Fruit fly (Drosophila melanogaster): ENCODE data around the gene GstD6.

GstD6 gene

DNA sequence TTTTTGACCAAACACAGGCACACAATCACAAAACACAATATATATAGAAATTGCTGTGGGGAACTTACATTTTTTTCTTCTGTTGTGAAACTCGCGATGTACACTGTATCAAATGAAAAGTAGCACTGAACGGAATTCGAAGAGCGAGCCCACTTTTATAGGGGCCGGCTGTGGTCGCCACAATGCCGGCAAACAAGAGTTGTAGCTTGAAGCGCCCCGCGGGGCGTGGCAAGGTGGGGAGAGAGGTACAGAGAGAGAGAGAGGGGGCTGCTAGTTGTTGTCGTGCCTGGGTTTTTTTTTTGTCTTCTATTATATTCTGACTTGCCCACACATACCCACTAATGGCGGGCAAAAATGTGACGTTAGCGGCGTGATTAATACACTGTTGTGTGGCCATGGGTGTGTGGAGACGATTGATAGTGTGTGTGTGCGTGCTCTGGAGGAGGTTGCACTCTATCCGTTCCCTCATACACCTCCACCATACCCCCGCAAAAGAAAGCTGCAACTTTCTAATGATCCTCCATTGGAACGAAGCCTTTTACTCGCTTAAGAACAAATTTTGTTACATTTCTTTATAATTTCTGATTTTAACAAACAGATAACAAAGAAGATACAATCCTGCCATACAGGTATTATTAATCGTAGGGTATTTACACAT lies 7.7 kb upstream of the GstD6 start, which contains the start of gene GstD1 (continued):
- TF ChIP-seq Abd-B (GFP tag; optimal IDR thresholded peaks at IDR 0.05) (peak; percentile 21), B-H1 (GFP tag; IDR thresholded peaks at IDR 0.05) (no peak), pho (GFP tag; optimal IDR thresholded peaks at IDR 0.05) (peak; percentile 19), esg (GFP tag; conservative IDR thresholded peaks at IDR 0.05) (peak; percentile 16; the same call in 1 of the 2 replicates), Gsc (GFP tag; IDR thresholded peaks at IDR 0.05) (no peak), danr (GFP tag; IDR thresholded peaks at IDR 0.05) (no peak), yki (optimal IDR thresholded peaks at IDR 0.05) (no peak), CG10366 (GFP tag; IDR thresholded peaks at IDR 0.05) (peak; percentile 21; the same call in 1 of the 2 replicates), CG1024 (GFP tag; IDR thresholded peaks at IDR 0.05) (no peak), CG13424 (tag; optimal IDR thresholded peaks at IDR 0.05) (peak; percentile 25), Oli (tag; optimal IDR thresholded peaks at IDR 0.05) (peak; percentile 41), CG16815 (GFP tag; optimal IDR thresholded peaks at IDR 0.05) (no peak), schlank (tag; optimal IDR thresholded peaks at IDR 0.05) (peak; percentile 15), CG14014 (GFP tag; IDR thresholded peaks at IDR 0.05) (peak; percentile 36; the same call in 1 of the 2 replicates), chm (GFP tag; IDR thresholded peaks at IDR 0.05) (peak; percentile 75), lola (GFP tag; optimal IDR thresholded peaks at IDR 0.05) (no peak), lilli (GFP tag; optimal IDR thresholded peaks at IDR 0.05) (peak; percentile 31), Side (GFP tag; optimal IDR thresholded peaks at IDR 0.05) (peak; percentile 2), Usf (GFP tag; optimal IDR thresholded peaks at IDR 0.05) (peak; percentile 14), CG2120 (GFP tag; optimal IDR thresholded peaks at IDR 0.05) (peak; percentile 75), p53 (GFP tag; optimal IDR thresholded peaks at IDR 0.05) (no peak), CG17612 (GFP tag; IDR thresholded peaks at IDR 0.05) (no peak), pzg (GFP tag; optimal IDR thresholded peaks at IDR 0.05) (no peak), CG15269 (tag; optimal IDR thresholded peaks at IDR 0.05) (peak; percentile 9), Lpt (GFP tag; optimal IDR thresholded peaks at IDR 0.05) (no peak), CG13287 (GFP tag; IDR thresholded peaks at IDR 0.05; ENCODE audit: partially characterized antibody) (peak; percentile 39; the same call in 1 of the 2 replicates), Neu2 (GFP tag; optimal IDR thresholded peaks at IDR 0.05; ENCODE audit: borderline replicate concordance) (no peak), tin (GFP tag; optimal IDR thresholded peaks at IDR 0.05) (peak; percentile 20), CG30403 (GFP tag; optimal IDR thresholded peaks at IDR 0.05) (peak; percentile 54), CHES-1-like (GFP tag; optimal IDR thresholded peaks at IDR 0.05) (peak; percentile 49), insv (GFP tag; optimal IDR thresholded peaks at IDR 0.05) (no peak), CG13123 (GFP tag; optimal IDR thresholded peaks at IDR 0.05) (no peak), Hey (tag; optimal IDR thresholded peaks at IDR 0.05) (peak; percentile 18), CG6765 (GFP tag; optimal IDR thresholded peaks at IDR 0.05) (peak; percentile 37), CG12155 (GFP tag; optimal IDR thresholded peaks at IDR 0.05) (peak; percentile 42), sima (GFP tag; optimal IDR thresholded peaks at IDR 0.05) (no peak), dmrt99B (tag; optimal IDR thresholded peaks at IDR 0.05) (peak; percentile 55), lov (optimal IDR thresholded peaks at IDR 0.05) (no peak), lov (GFP tag; IDR thresholded peaks at IDR 0.05) (0 out of 3 replicates have a peak, but pooled peaks have one; percentile 46), Hr78 (GFP tag; optimal IDR thresholded peaks at IDR 0.05) (peak in 1 of 2 experiments; percentile 23), CG5245 (GFP tag; optimal IDR thresholded peaks at IDR 0.05) (no peak), Opbp (GFP tag; IDR thresholded peaks at IDR 0.05; ENCODE audit: partially characterized antibody) (peak; percentile 35; the same call in 2 of the 3 replicates), CG9727 (GFP tag; optimal IDR thresholded peaks at IDR 0.05) (peak; percentile 24), CoRest (tag; optimal IDR thresholded peaks at IDR 0.05) (peak; percentile 26), cg (GFP tag; optimal IDR thresholded peaks at IDR 0.05) (peak; percentile 76), CG2678 (tag; optimal IDR thresholded peaks at IDR 0.05) (peak; percentile 49), dpn (GFP tag; optimal IDR thresholded peaks at IDR 0.05) (no peak), sr (GFP tag; IDR thresholded peaks at IDR 0.05) (no peak; the same call in 1 of the 3 replicates), ftz-f1 (GFP tag; optimal IDR thresholded peaks at IDR 0.05) (peak; percentile 88), her (GFP tag; optimal IDR thresholded peaks at IDR 0.05) (peak; percentile 39)
